Worm (Caenorhabditis elegans): ENCODE results near the gene Y32G9A.5.

ce11 chrV:1888299-1888698 is 19.2 kb upstream of the Y32G9A.5 start:
- TF ChIP-seq pqm-1 (tag; optimal IDR thresholded peaks at IDR 0.05): no peak
- TF ChIP-seq unc-55 (GFP tag; optimal IDR thresholded peaks at IDR 0.05): no peak
- no peak for TF ChIP-seq ceh-9 (tag; optimal IDR thresholded peaks at IDR 0.05)
- no peak for TF ChIP-seq ceh-22 (tag; optimal IDR thresholded peaks at IDR 0.05)
- TF ChIP-seq hlh-30 (tag; optimal IDR thresholded peaks at IDR 0.05; ENCODE audit: insufficient read depth): no peak
- TF ChIP-seq C38D4.7 (GFP tag; optimal IDR thresholded peaks at IDR 0.05): no peak
- no peak for TF ChIP-seq ceh-45 (GFP tag; IDR thresholded peaks at IDR 0.05)
- no peak for TF ChIP-seq dve-1 (tag; optimal IDR thresholded peaks at IDR 0.05)
